Fruit fly (Drosophila melanogaster) whole organism, embryonic: ENCODE results near the gene Zasp66.

Experiments
- Asciz ChIP-seq: fragments of 200-800 bp; sonication (Bioruptor generic); optimal IDR thresholded peaks from 2 replicates; lab custom pipeline; 2017; ENCODE audit warnings: missing biosample characterization, mild to moderate bottlenecking, missing genetic modification characterization, missing genetic modification reagents
- CG10366 ChIP-seq: fragments of 200-800 bp; sonication (Bioruptor generic); IDR thresholded peaks from 2 replicates; pipeline ENCODE4 v1.3.6; 2022; ENCODE audit warnings: missing biosample characterization, missing genetic modification characterization
- CG12071 ChIP-seq: fragments of 200-800 bp; sonication (Bioruptor generic); optimal IDR thresholded peaks from 3 replicates; lab custom pipeline; 2018; ENCODE audit warnings: missing biosample characterization, mild to moderate bottlenecking, missing genetic modification characterization
- CG12744 ChIP-seq: fragments of 200-800 bp; sonication (Bioruptor generic); optimal IDR thresholded peaks from 2 replicates; lab custom pipeline; 2016; ENCODE audit warnings: missing biosample characterization, missing genetic modification characterization
- CG15696 ChIP-seq: fragments of 200-800 bp; sonication (Bioruptor generic); optimal IDR thresholded peaks from 2 replicates; lab custom pipeline; 2019; ENCODE audit warnings: missing biosample characterization, mild to moderate bottlenecking, missing genetic modification characterization, moderate library complexity
- CG1647 ChIP-seq: fragments of 200-800 bp; sonication (Bioruptor generic); optimal IDR thresholded peaks from 3 replicates; lab custom pipeline; 2016; ENCODE audit warnings: missing biosample characterization, missing genetic modification characterization
- CG17361 ChIP-seq: fragments of 200-800 bp; sonication (Bioruptor generic); IDR thresholded peaks from 3 replicates; pipeline ENCODE4 v1.3.6; 2022; ENCODE audit warnings: missing biosample characterization, missing genetic modification characterization
- CG32772 ChIP-seq: fragments of 200-800 bp; sonication (Bioruptor generic); IDR thresholded peaks from 2 replicates; pipeline ENCODE4 v1.3.6; 2022; ENCODE audit warnings: missing biosample characterization, missing genetic modification characterization
- CG34224 ChIP-seq: fragments of 200-800 bp; sonication (Bioruptor generic); IDR thresholded peaks from 3 replicates; pipeline ENCODE4 v1.3.6; 2022; ENCODE audit warnings: missing biosample characterization, missing genetic modification characterization; ENCODE audit not compliant: partially characterized antibody
- CG4730 ChIP-seq: fragments of 200-800 bp; sonication (Bioruptor generic); IDR thresholded peaks from 2 replicates; pipeline ENCODE4 v1.3.6; 2022; ENCODE audit warnings: missing biosample characterization, missing genetic modification characterization
- CG5180 ChIP-seq: fragments of 200-800 bp; sonication (Bioruptor generic); optimal IDR thresholded peaks from 3 replicates; lab custom pipeline; 2017; ENCODE audit warnings: missing biosample characterization, missing genetic modification characterization, mild to moderate bottlenecking, moderate library complexity, missing genetic modification reagents
- CG8924 ChIP-seq: fragments of 200-800 bp; optimal IDR thresholded peaks from 3 replicates; lab custom pipeline; 2019; ENCODE audit warnings: missing biosample characterization, mild to moderate bottlenecking, missing genetic modification characterization, moderate library complexity
- CG8944 ChIP-seq: fragments of 200-800 bp; sonication (Bioruptor generic); optimal IDR thresholded peaks from 3 replicates; lab custom pipeline; 2016; ENCODE audit warnings: missing biosample characterization, missing genetic modification characterization
- Dref ChIP-seq: fragments of 200-800 bp; sonication (Bioruptor generic); IDR thresholded peaks from 2 replicates; pipeline ENCODE4 v1.3.6; 2022; ENCODE audit warnings: missing biosample characterization, missing genetic modification characterization
- E2f2 ChIP-seq: fragments of 200-800 bp; sonication (Bioruptor generic); IDR thresholded peaks from 2 replicates; pipeline ENCODE4 v1.3.6; 2022; ENCODE audit warnings: missing biosample characterization, missing genetic modification characterization
- GATAe ChIP-seq: fragments of 200-800 bp; sonication (Bioruptor generic); conservative IDR thresholded peaks from 2 replicates; pipeline ENCODE4 v1.3.6; 2022; ENCODE audit warnings: missing biosample characterization, missing genetic modification characterization
- HLHmδ ChIP-seq: fragments of 200-800 bp; sonication (Bioruptor generic); optimal IDR thresholded peaks from 2 replicates; lab custom pipeline; 2018; ENCODE audit warnings: missing biosample characterization, mild to moderate bottlenecking, missing genetic modification characterization, moderate library complexity
- HmgZ ChIP-seq: fragments of 200-800 bp; sonication (Bioruptor generic); optimal IDR thresholded peaks from 2 replicates; lab custom pipeline; 2018; ENCODE audit warnings: missing biosample characterization, mild to moderate bottlenecking, missing genetic modification characterization
- Hmr ChIP-seq: fragments of 200-800 bp; sonication (Bioruptor generic); optimal IDR thresholded peaks from 3 replicates; lab custom pipeline; 2017; ENCODE audit warnings: mild to moderate bottlenecking, missing biosample characterization, missing genetic modification reagents, missing genetic modification characterization
- Hsf ChIP-seq: fragments of 200-800 bp; sonication (Bioruptor generic); optimal IDR thresholded peaks from 3 replicates; lab custom pipeline; 2016; ENCODE audit warnings: missing biosample characterization, missing genetic modification characterization
- Meics ChIP-seq: fragments of 200-800 bp; sonication (Bioruptor generic); optimal IDR thresholded peaks from 2 replicates; lab custom pipeline; 2017; ENCODE audit warnings: missing biosample characterization, mild to moderate bottlenecking, missing genetic modification characterization
- NFAT ChIP-seq: fragments of 200-800 bp; sonication (Bioruptor generic); IDR thresholded peaks from 2 replicates; pipeline ENCODE4 v1.3.6; 2022; ENCODE audit warnings: missing biosample characterization, missing genetic modification characterization
- NfI ChIP-seq: fragments of 200-800 bp; sonication (Bioruptor generic); optimal IDR thresholded peaks from 3 replicates; lab custom pipeline; 2018; ENCODE audit warnings: missing biosample characterization, mild to moderate bottlenecking, missing genetic modification characterization, moderate library complexity
- Ptx1 ChIP-seq: fragments of 200-800 bp; sonication (Bioruptor generic); IDR thresholded peaks from 2 replicates; pipeline ENCODE4 v1.3.6; 2022; ENCODE audit warnings: missing biosample characterization, missing genetic modification characterization
- Sin3A ChIP-seq: fragments of >200 bp; optimal IDR thresholded peaks from 2 replicates; lab custom pipeline; 2018
- Six4 ChIP-seq: fragments of 200-800 bp; sonication (Bioruptor generic); optimal IDR thresholded peaks from 2 replicates; lab custom pipeline; 2016; ENCODE audit warnings: missing biosample characterization, missing genetic modification characterization
- Tbp ChIP-seq: fragments of >200 bp; optimal IDR thresholded peaks from 2 replicates; lab custom pipeline; 2018; ENCODE audit warnings: missing biosample characterization, missing genetic modification characterization
- Xrp1 ChIP-seq: fragments of 200-800 bp; sonication (Bioruptor generic); IDR thresholded peaks from 2 replicates; pipeline ENCODE4 v1.3.6; 2022; ENCODE audit warnings: missing biosample characterization, missing genetic modification characterization
- ase ChIP-seq: fragments of 200-800 bp; sonication (Bioruptor generic); IDR thresholded peaks from 3 replicates; pipeline ENCODE4 v1.3.6; 2022; ENCODE audit warnings: missing biosample characterization, missing genetic modification characterization
- da ChIP-seq: fragments of 200-800 bp; sonication (Bioruptor generic); optimal IDR thresholded peaks from 2 replicates; lab custom pipeline; 2016; ENCODE audit warnings: missing biosample characterization, missing genetic modification characterization
- danr ChIP-seq: fragments of 200-800 bp; sonication (Bioruptor generic); IDR thresholded peaks from 2 replicates; pipeline ENCODE4 v1.3.6; 2022; ENCODE audit warnings: missing biosample characterization, missing genetic modification characterization
- disco-r ChIP-seq: fragments of 200-800 bp; sonication (Bioruptor generic); optimal IDR thresholded peaks from 2 replicates; lab custom pipeline; 2016; ENCODE audit warnings: missing biosample characterization, missing genetic modification characterization
- exex ChIP-seq: fragments of 200-800 bp; sonication (Bioruptor generic); optimal IDR thresholded peaks from 4 replicates; lab custom pipeline; 2018; ENCODE audit warnings: missing biosample characterization, mild to moderate bottlenecking, missing genetic modification characterization, moderate library complexity
- gro ChIP-seq: fragments of 200-800 bp; sonication (Bioruptor generic); optimal IDR thresholded peaks from 2 replicates; lab custom pipeline; 2016; ENCODE audit warnings: missing biosample characterization, missing genetic modification characterization
- gsb ChIP-seq: fragments of 200-800 bp; sonication (Bioruptor generic); IDR thresholded peaks from 2 replicates; pipeline ENCODE4 v1.3.6; 2022; ENCODE audit warnings: missing biosample characterization, missing genetic modification characterization
- hth ChIP-seq: fragments of >200 bp; optimal IDR thresholded peaks from 2 replicates; lab custom pipeline; 2017; ENCODE audit warnings: inconsistent platforms
- otp ChIP-seq: fragments of 200-800 bp; sonication (Bioruptor generic); IDR thresholded peaks from 3 replicates; pipeline ENCODE4, ENCODE4 v1.3.6; 2022; ENCODE audit warnings: missing biosample characterization, missing genetic modification characterization
- phol ChIP-seq: fragments of 200-800 bp; sonication (Bioruptor generic); optimal IDR thresholded peaks from 3 replicates; lab custom pipeline; 2018; ENCODE audit warnings: missing biosample characterization, mild to moderate bottlenecking, missing genetic modification characterization, moderate library complexity
- sim ChIP-seq: fragments of 200-800 bp; sonication (Bioruptor generic); IDR thresholded peaks from 2 replicates; pipeline ENCODE4 v1.3.6; 2022; ENCODE audit warnings: missing biosample characterization, missing genetic modification characterization
- slou ChIP-seq: fragments of 200-800 bp; sonication (Bioruptor generic); optimal IDR thresholded peaks from 3 replicates; lab custom pipeline; 2016; ENCODE audit warnings: missing biosample characterization, missing genetic modification characterization
- so ChIP-seq: fragments of 200-800 bp; sonication (Bioruptor generic); IDR thresholded peaks from 3 replicates; pipeline ENCODE4 v1.3.6; 2022; ENCODE audit warnings: missing biosample characterization, missing genetic modification characterization
- sob ChIP-seq: fragments of 200-800 bp; sonication (Bioruptor generic); IDR thresholded peaks from 2 replicates; pipeline ENCODE4 v1.3.6; 2022; ENCODE audit warnings: missing biosample characterization, missing genetic modification characterization
- vfl ChIP-seq: fragments of 200-800 bp; sonication (Bioruptor generic); optimal IDR thresholded peaks from 2 replicates; lab custom pipeline; 2016; ENCODE audit warnings: missing biosample characterization, missing genetic modification characterization
- vnd ChIP-seq: fragments of 200-800 bp; sonication (Bioruptor generic); IDR thresholded peaks from 3 replicates; pipeline ENCODE4 v1.3.6; 2022; ENCODE audit warnings: missing biosample characterization, missing genetic modification characterization; ENCODE audit not compliant: partially characterized antibody

Gene Zasp66

DNA sequence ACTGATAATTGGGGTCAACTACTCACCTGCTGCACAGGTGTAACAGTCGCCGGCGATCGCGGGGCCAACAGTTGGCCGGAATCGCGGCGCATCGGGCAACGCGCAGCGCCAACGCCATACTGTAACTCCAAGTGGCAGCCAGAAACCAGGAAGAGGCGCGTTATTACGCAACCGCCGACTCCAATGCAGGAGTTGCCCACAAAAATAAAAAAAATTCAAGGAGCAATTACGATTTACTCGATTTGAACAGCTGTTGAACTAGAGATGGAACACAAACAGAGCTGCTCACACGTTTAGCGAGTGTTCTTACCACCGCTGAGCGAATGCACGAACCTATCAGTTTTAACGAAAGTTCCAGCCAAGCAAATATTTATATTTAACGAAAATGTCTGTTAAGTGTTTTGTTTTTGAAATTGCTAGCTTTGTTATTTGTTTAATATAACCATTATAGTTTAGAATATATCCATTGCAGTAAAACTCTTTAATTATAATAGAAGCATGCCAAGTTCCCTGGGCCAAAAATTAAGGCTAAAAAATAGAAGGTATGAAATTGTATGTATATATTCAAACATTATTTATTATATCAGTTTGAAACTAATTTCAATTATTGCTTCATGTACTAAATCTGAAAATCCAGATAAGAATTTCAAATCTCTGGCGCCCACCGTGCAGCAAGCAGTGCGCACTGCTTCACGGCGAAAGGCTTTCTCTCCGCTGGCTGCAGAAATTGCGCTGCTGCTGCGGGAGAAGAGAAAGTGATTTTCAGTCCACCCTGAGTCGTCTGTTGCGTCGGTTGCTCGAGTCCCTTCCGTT, 20.1 kb upstream of the Zasp66 start, which contains the start of the genes CG5989 and CG6282 (continued):
- TF ChIP-seq otp (GFP tag; lab: Robert Waterston, UW) (peak; percentile 53; the same call in 1 of the 3 replicates), CG12071 (GFP tag; lab: Kevin White, UChicago) (peak; percentile 15), Six4 (GFP tag; lab: Kevin White, UChicago) (peak; percentile 8), slou (GFP tag; lab: Kevin White, UChicago) (no peak), Hmr (peak; percentile 57), da (GFP tag; lab: Kevin White, UChicago) (no peak), HmgZ (no peak), Hsf (GFP tag; lab: Kevin White, UChicago) (peak; percentile 58), Xrp1 (GFP tag; lab: Robert Waterston, UW) (peak; percentile 57), Tbp (no peak), Sin3A (lab: Kevin White, UChicago) (peak; percentile 49), Ptx1 (0 out of 2 replicates have a peak, but pooled peaks have one; percentile 12), NfI (peak; percentile 12), HLHmδ (GFP tag; lab: Kevin White, UChicago) (no peak), Meics (no peak), CG15696 (tag; lab: Kevin White, UChicago) (no peak), phol (tag; lab: Kevin White, UChicago) (peak; percentile 30), gsb (GFP tag; lab: Robert Waterston, UW) (no peak), CG32772 (GFP tag; lab: Robert Waterston, UW) (peak; percentile 5; the same call in 1 of the 2 replicates), vfl (GFP tag; lab: Kevin White, UChicago) (peak; percentile 3), CG8944 (GFP tag; lab: Kevin White, UChicago) (no peak), disco-r (no peak), CG10366 (GFP tag; lab: Robert Waterston, UW) (peak; percentile 44), Asciz (GFP tag; lab: Kevin White, UChicago) (no peak), exex (peak; percentile 81), E2f2 (GFP tag; lab: Robert Waterston, UW) (peak; percentile 70), vnd (GFP tag; lab: Robert Waterston, UW) (0 out of 3 replicates have a peak, but pooled peaks have one; percentile 26), CG17361 (GFP tag; lab: Robert Waterston, UW) (peak; percentile 36; the same call in 2 of the 3 replicates), Dref (peak; percentile 60), CG5180 (GFP tag; lab: Kevin White, UChicago) (no peak), GATAe (GFP tag; lab: Robert Waterston, UW) (no peak), gro (GFP tag; lab: Kevin White, UChicago) (no peak), sim (GFP tag; lab: Robert Waterston, UW) (no peak), ase (GFP tag; lab: Robert Waterston, UW) (0 out of 3 replicates have a peak, but pooled peaks have one; percentile 14), CG12744 (no peak), NFAT (GFP tag; lab: Robert Waterston, UW) (peak; percentile 30; the same call in 1 of the 2 replicates), CG4730 (GFP tag; lab: Robert Waterston, UW) (no peak), CG1647 (GFP tag; lab: Kevin White, UChicago) (no peak), sob (peak; percentile 23; the same call in 1 of the 2 replicates), danr (GFP tag; lab: Robert Waterston, UW) (no peak), CG8924 (tag; lab: Kevin White, UChicago) (peak; percentile 46), CG34224 (GFP tag; lab: Robert Waterston, UW) (peak; percentile 52; the same call in 2 of the 3 replicates), so (no peak), hth (no peak)
